Fruit fly (Drosophila melanogaster): ENCODE measurements around the gene CG32269.

CG32269 gene

dm6 chr3L:3222643-3223389, 14.0 kb upstream of the CG32269 start, which contains the start of the genes RpL28 and eIF1 (continued):
- TF ChIP-seq bbx (GFP tag; IDR thresholded peaks at IDR 0.05; ENCODE audit: partially characterized antibody) (peak; percentile 68), Poxn (GFP tag; IDR thresholded peaks at IDR 0.05) (peak; percentile 56; the same call in 1 of the 2 replicates), gcm2 (GFP tag; optimal IDR thresholded peaks at IDR 0.05) (peak; percentile 90), her (GFP tag; optimal IDR thresholded peaks at IDR 0.05) (peak; percentile 85), sima (GFP tag; optimal IDR thresholded peaks at IDR 0.05) (peak; percentile 46), seq (GFP tag; IDR thresholded peaks at IDR 0.05) (peak; percentile 61; the same call in 1 of the 2 replicates), CG11696 (GFP tag; IDR thresholded peaks at IDR 0.05) (peak; percentile 62), HmgD (GFP tag; optimal IDR thresholded peaks at IDR 0.05) (peak; percentile 87), CG31224 (GFP tag; IDR thresholded peaks at IDR 0.05) (peak; percentile 76), CG11247 (GFP tag; IDR thresholded peaks at IDR 0.05) (peak; percentile 87), CG5180 (GFP tag; optimal IDR thresholded peaks at IDR 0.05) (peak; percentile 81), caup (GFP tag; optimal IDR thresholded peaks at IDR 0.05; ENCODE audit: severe bottlenecking) (peak; percentile 98), Atf6 (GFP tag; IDR thresholded peaks at IDR 0.05) (peak; percentile 76), CG16863 (GFP tag; optimal IDR thresholded peaks at IDR 0.05) (peak; percentile 83), cg (GFP tag; optimal IDR thresholded peaks at IDR 0.05) (no peak), CG1832 (GFP tag; optimal IDR thresholded peaks at IDR 0.05) (no peak), H15 (GFP tag; IDR thresholded peaks at IDR 0.05) (peak; percentile 79), toy (GFP tag; IDR thresholded peaks at IDR 0.05) (peak; percentile 62; the same call in 1 of the 2 replicates), Optix (GFP tag; IDR thresholded peaks at IDR 0.05) (peak; percentile 81), fd102C (GFP tag; optimal IDR thresholded peaks at IDR 0.05) (peak; percentile 80), sr (GFP tag; IDR thresholded peaks at IDR 0.05) (peak; percentile 89), Hr39 (optimal IDR thresholded peaks at IDR 0.05) (no peak), CG32767 (GFP tag; IDR thresholded peaks at IDR 0.05) (peak; percentile 57; the same call in 1 of the 2 replicates), CG15696 (tag; optimal IDR thresholded peaks at IDR 0.05) (peak; percentile 62), CG10959 (GFP tag; IDR thresholded peaks at IDR 0.05) (peak; percentile 78), CG31388 (GFP tag; optimal IDR thresholded peaks at IDR 0.05) (peak; percentile 68), CG16813 (GFP tag; IDR thresholded peaks at IDR 0.05; ENCODE audit: partially characterized antibody) (peak; percentile 85), CG13424 (tag; optimal IDR thresholded peaks at IDR 0.05) (peak; percentile 76), CG34224 (GFP tag; IDR thresholded peaks at IDR 0.05; ENCODE audit: partially characterized antibody) (peak; percentile 69; the same call in 2 of the 3 replicates), NC2β (GFP tag; optimal IDR thresholded peaks at IDR 0.05) (peak; percentile 98), knrl (GFP tag; IDR thresholded peaks at IDR 0.05; ENCODE audit: partially characterized antibody) (peak; percentile 82), Sry-δ (GFP tag; optimal IDR thresholded peaks at IDR 0.05) (peak; percentile 89), Dad (GFP tag; optimal IDR thresholded peaks at IDR 0.05) (peak; percentile 88), CG16815 (GFP tag; optimal IDR thresholded peaks at IDR 0.05) (peak; percentile 78), cato (GFP tag; optimal IDR thresholded peaks at IDR 0.05; ENCODE audit: borderline replicate concordance) (peak; percentile 86), gt (GFP tag; IDR thresholded peaks at IDR 0.05) (peak; percentile 74), CHES-1-like (GFP tag; optimal IDR thresholded peaks at IDR 0.05) (peak; percentile 91), tin (GFP tag; optimal IDR thresholded peaks at IDR 0.05) (peak; percentile 91), ERR (GFP tag; optimal IDR thresholded peaks at IDR 0.05) (peak; percentile 60), CG11093 (GFP tag; IDR thresholded peaks at IDR 0.05) (peak; percentile 58; the same call in 1 of the 3 replicates), Doc2 (GFP tag; IDR thresholded peaks at IDR 0.05) (no peak), zen2 (GFP tag; IDR thresholded peaks at IDR 0.05; ENCODE audit: partially characterized antibody) (peak; percentile 47; the same call in 2 of the 3 replicates), CG3847 (GFP tag; IDR thresholded peaks at IDR 0.05) (peak; percentile 89), CkIIα-i1 (GFP tag; IDR thresholded peaks at IDR 0.05) (peak; percentile 33; the same call in 1 of the 2 replicates), CG8359 (GFP tag; optimal IDR thresholded peaks at IDR 0.05; ENCODE audit: borderline replicate concordance) (peak; percentile 86), abd-A (tag; optimal IDR thresholded peaks at IDR 0.05) (no peak), br (optimal IDR thresholded peaks at IDR 0.05) (no peak), mld (GFP tag; IDR thresholded peaks at IDR 0.05; ENCODE audit: partially characterized antibody) (0 out of 3 replicates have a peak, but pooled peaks have one; percentile 39), CG12391 (tag; optimal IDR thresholded peaks at IDR 0.05) (peak; percentile 92)
